Fruit fly (Drosophila melanogaster): ENCODE data around the gene CD98hc.

DNA sequence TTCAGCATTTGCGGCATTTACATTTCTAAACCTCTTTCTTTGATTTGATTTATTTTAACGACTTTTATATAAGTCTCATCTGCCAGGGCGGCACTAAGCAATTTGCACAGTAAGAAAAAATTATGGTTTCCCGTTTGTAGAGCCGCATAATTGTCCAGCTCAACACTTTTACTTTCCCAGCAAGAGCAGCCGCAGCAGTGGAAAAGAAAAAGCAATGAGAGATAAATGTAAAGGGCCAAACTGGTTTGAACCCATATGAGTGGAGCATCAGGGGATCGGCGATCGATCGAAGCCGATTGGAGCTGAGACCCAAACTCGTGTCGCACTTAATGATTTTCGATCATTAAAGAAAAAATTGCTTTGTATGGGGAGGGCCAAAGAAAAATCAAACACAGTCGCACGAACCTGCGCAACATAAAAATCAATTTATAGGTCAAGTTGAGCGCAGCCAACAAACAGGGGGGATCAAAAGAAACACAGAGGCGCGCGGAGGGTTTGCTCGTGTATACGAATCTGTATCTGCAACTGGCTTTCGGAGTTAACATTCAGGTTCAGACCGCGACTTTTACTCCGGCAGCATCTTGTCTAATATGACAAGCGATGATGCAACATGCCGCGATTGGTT is 12.7 kb upstream of the CD98hc start:
- TF ChIP-seq CG8478 (optimal IDR thresholded peaks at IDR 0.05) (no peak), CTCF (optimal IDR thresholded peaks at IDR 0.05) (no peak)

Measured in S2 (cell line).